Worm (Caenorhabditis elegans) whole organism, young adult: ENCODE data around the gene B0024.11.
A peak's percentile ranks its signal among the peaks of the same experiment; 100 is the strongest.
"Not testable (repeated sequence)": the region's sequence is repeated elsewhere in the genome, so short reads cannot be mapped to it uniquely, and the experiment has no call there.

ENCODE experiments used
- B0019.2 ChIP-seq: fragments of 200-800 bp; sonication (Bioruptor generic); conservative IDR thresholded peaks from 2 replicates; pipeline ENCODE4 v1.3.6; 2022; ENCODE audit warnings: missing genetic modification reagents, missing genetic modification characterization, missing compliant biosample characterization
- B0261.1 ChIP-seq: sonication (generic microtip); optimal IDR thresholded peaks from 2 replicates; lab custom pipeline; 2016; ENCODE audit warnings: mild to moderate bottlenecking, missing genetic modification characterization, moderate library complexity, missing compliant biosample characterization
- F39B2.1 ChIP-seq: fragments of 200-800 bp; sonication (Bioruptor generic); IDR thresholded peaks from 2 replicates; pipeline ENCODE4 v1.3.6; 2022; ENCODE audit warnings: missing genetic modification reagents, missing genetic modification characterization, missing compliant biosample characterization
- F49E8.2 ChIP-seq: sonication (generic microtip); optimal IDR thresholded peaks from 3 replicates; lab custom pipeline; 2017; ENCODE audit warnings: missing genetic modification characterization, mild to moderate bottlenecking, missing compliant biosample characterization, antibody characterized with exemption, moderate library complexity; ENCODE audit not compliant: insufficient read depth
- F52B5.7 ChIP-seq: sonication (generic microtip); optimal IDR thresholded peaks from 2 replicates; lab custom pipeline; 2016; ENCODE audit warnings: mild to moderate bottlenecking, missing genetic modification characterization, missing compliant biosample characterization
- F55B11.4 ChIP-seq: sonication (generic microtip); optimal IDR thresholded peaks from 2 replicates; lab custom pipeline; 2016; ENCODE audit warnings: missing compliant biosample characterization, missing genetic modification characterization, borderline replicate concordance; ENCODE audit not compliant: insufficient read depth
- F57C9.4 ChIP-seq: sonication (generic microtip); optimal IDR thresholded peaks from 2 replicates; lab custom pipeline; 2017; ENCODE audit warnings: mild to moderate bottlenecking, missing genetic modification characterization, missing compliant biosample characterization
- K11D2.4 ChIP-seq: fragments of 200-800 bp; sonication (Bioruptor generic); IDR thresholded peaks from 2 replicates; pipeline ENCODE4 v1.3.6; 2022; ENCODE audit warnings: missing genetic modification reagents, missing genetic modification characterization, missing compliant biosample characterization
- K12H6.12 ChIP-seq: fragments of 200-800 bp; sonication (Bioruptor generic); optimal IDR thresholded peaks from 2 replicates; lab custom pipeline; 2018; ENCODE audit warnings: mild to moderate bottlenecking, missing genetic modification characterization, missing compliant biosample characterization
- T07F8.4 ChIP-seq: sonication (generic microtip); optimal IDR thresholded peaks from 2 replicates; lab custom pipeline; 2016; ENCODE audit warnings: mild to moderate bottlenecking, missing genetic modification characterization, moderate library complexity, missing compliant biosample characterization
- Y79H2A.3 ChIP-seq: fragments of 200-800 bp; sonication (Bioruptor generic); conservative IDR thresholded peaks from 2 replicates; pipeline ENCODE4 v1.3.6; 2022; ENCODE audit warnings: missing genetic modification reagents, missing genetic modification characterization, missing compliant biosample characterization
- Y95B8A.8 ChIP-seq: fragments of 200-800 bp; sonication (Bioruptor generic); IDR thresholded peaks from 2 replicates; pipeline ENCODE4 v1.3.6; 2022; ENCODE audit warnings: missing genetic modification reagents, missing genetic modification characterization, missing compliant biosample characterization
- aptf-2 ChIP-seq: fragments of 200-800 bp; sonication (Bioruptor generic); conservative IDR thresholded peaks from 2 replicates; pipeline ENCODE4 v1.3.6; 2022; ENCODE audit warnings: missing genetic modification reagents, missing genetic modification characterization, missing compliant biosample characterization
- athp-1 ChIP-seq: sonication (generic microtip); optimal IDR thresholded peaks from 2 replicates; lab custom pipeline; 2017; ENCODE audit warnings: mild to moderate bottlenecking, missing genetic modification characterization, missing compliant biosample characterization
- attf-6 ChIP-seq: fragments of 200-800 bp; sonication (Bioruptor generic); IDR thresholded peaks from 2 replicates; pipeline ENCODE4 v1.3.6; 2022; ENCODE audit warnings: missing genetic modification reagents, missing genetic modification characterization, missing compliant biosample characterization
- bed-1 ChIP-seq: fragments of 200-800 bp; sonication (Bioruptor generic); IDR thresholded peaks from 2 replicates; pipeline ENCODE4 v1.3.6; 2022; ENCODE audit warnings: missing genetic modification reagents, missing genetic modification characterization, missing compliant biosample characterization
- ceh-100 ChIP-seq: fragments of 200-800 bp; sonication (Bioruptor generic); IDR thresholded peaks from 2 replicates; pipeline ENCODE4 v1.3.6; 2022; ENCODE audit warnings: missing genetic modification reagents, missing genetic modification characterization, missing compliant biosample characterization
- ceh-40 ChIP-seq: fragments of 200-800 bp; sonication (Bioruptor generic); IDR thresholded peaks from 2 replicates; pipeline ENCODE4 v1.3.6; 2022; ENCODE audit warnings: missing genetic modification characterization, missing compliant biosample characterization
- ceh-58 ChIP-seq: fragments of 200-800 bp; sonication (Bioruptor generic); IDR thresholded peaks from 2 replicates; pipeline ENCODE4 v1.3.6; 2022; ENCODE audit warnings: missing genetic modification characterization, missing compliant biosample characterization
- ceh-91 ChIP-seq: fragments of 200-800 bp; sonication (Bioruptor generic); IDR thresholded peaks from 2 replicates; pipeline ENCODE4 v1.3.6; 2022; ENCODE audit warnings: missing genetic modification reagents, missing genetic modification characterization, missing compliant biosample characterization
- chd-7 ChIP-seq: sonication (generic microtip); optimal IDR thresholded peaks from 2 replicates; lab custom pipeline; 2016; ENCODE audit warnings: mild to moderate bottlenecking, missing genetic modification characterization, moderate library complexity, missing compliant biosample characterization
- dox-1 ChIP-seq: fragments of 200-800 bp; sonication (Bioruptor generic); IDR thresholded peaks from 2 replicates; pipeline ENCODE4 v1.3.6; 2022; ENCODE audit warnings: missing genetic modification reagents, missing genetic modification characterization, missing compliant biosample characterization
- dpl-1 ChIP-seq: fragments of 150-350 bp; optimal IDR thresholded peaks from 2 replicates; lab custom pipeline; 2014; ENCODE audit warnings: missing biosample characterization, missing genetic modification reagents, missing genetic modification characterization
- egl-18 ChIP-seq: fragments of 200-800 bp; sonication (Bioruptor generic); IDR thresholded peaks from 2 replicates; pipeline ENCODE4 v1.3.6; 2022; ENCODE audit warnings: missing genetic modification reagents, missing genetic modification characterization, missing compliant biosample characterization
- gei-17 ChIP-seq: fragments of 200-800 bp; sonication (Bioruptor generic); optimal IDR thresholded peaks from 2 replicates; lab custom pipeline; 2018; ENCODE audit warnings: mild to moderate bottlenecking, missing genetic modification characterization, missing compliant biosample characterization
- hmg-1.2 ChIP-seq: fragments of 200-800 bp; sonication (Bioruptor generic); IDR thresholded peaks from 2 replicates; pipeline ENCODE4 v1.3.6; 2022; ENCODE audit warnings: missing genetic modification reagents, missing genetic modification characterization, missing compliant biosample characterization
- hmg-20 ChIP-seq: fragments of 200-800 bp; sonication (Bioruptor generic); IDR thresholded peaks from 2 replicates; pipeline ENCODE4 v1.3.6; 2022; ENCODE audit warnings: missing genetic modification reagents, missing genetic modification characterization, missing compliant biosample characterization
- let-526 ChIP-seq: fragments of 200-800 bp; sonication (Bioruptor generic); IDR thresholded peaks from 2 replicates; pipeline ENCODE4 v1.3.6; 2022; ENCODE audit warnings: missing genetic modification reagents, missing genetic modification characterization, missing compliant biosample characterization
- lin-26 ChIP-seq: fragments of 200-800 bp; sonication (Bioruptor generic); IDR thresholded peaks from 2 replicates; pipeline ENCODE4 v1.3.6; 2022; ENCODE audit warnings: missing genetic modification reagents, missing genetic modification characterization, missing compliant biosample characterization
- lsl-1 ChIP-seq: fragments of 200-800 bp; sonication (Bioruptor generic); optimal IDR thresholded peaks from 2 replicates; lab custom pipeline; 2018; ENCODE audit warnings: mild to moderate bottlenecking, missing genetic modification characterization, moderate library complexity, missing compliant biosample characterization
- madf-10 ChIP-seq: sonication (generic microtip); optimal IDR thresholded peaks from 2 replicates; lab custom pipeline; 2016; ENCODE audit warnings: mild to moderate bottlenecking, missing genetic modification characterization, missing compliant biosample characterization
- madf-6 ChIP-seq: fragments of 200-800 bp; sonication (Bioruptor generic); IDR thresholded peaks from 2 replicates; pipeline ENCODE4 v1.3.6; 2022; ENCODE audit warnings: missing genetic modification reagents, missing genetic modification characterization, missing compliant biosample characterization
- madf-8 ChIP-seq: fragments of 200-800 bp; sonication (Bioruptor generic); conservative IDR thresholded peaks from 2 replicates; pipeline ENCODE4 v1.3.6; 2022; ENCODE audit warnings: missing genetic modification reagents, missing genetic modification characterization, missing compliant biosample characterization
- mel-28 ChIP-seq: sonication (generic microtip); optimal IDR thresholded peaks from 2 replicates; lab custom pipeline; 2016; ENCODE audit warnings: borderline replicate concordance, mild to moderate bottlenecking, missing genetic modification characterization, missing compliant biosample characterization
- mes-4 ChIP-seq: sonication (generic microtip); optimal IDR thresholded peaks from 2 replicates; lab custom pipeline; 2016; ENCODE audit warnings: missing genotype, missing genetic modification characterization, missing compliant biosample characterization
- nfya-2 ChIP-seq: fragments of 200-800 bp; sonication (Bioruptor generic); IDR thresholded peaks from 2 replicates; pipeline ENCODE4 v1.3.6; 2022; ENCODE audit warnings: missing genetic modification reagents, missing genetic modification characterization, missing compliant biosample characterization
- nhr-179 ChIP-seq: sonication (generic microtip); optimal IDR thresholded peaks from 2 replicates; lab custom pipeline; 2016; ENCODE audit warnings: mild to moderate bottlenecking, missing genetic modification characterization, missing compliant biosample characterization
- nhr-80 ChIP-seq: sonication (generic microtip); optimal IDR thresholded peaks from 2 replicates; lab custom pipeline; 2016; ENCODE audit warnings: missing genetic modification characterization, missing compliant biosample characterization
- pbrm-1 ChIP-seq: fragments of 200-800 bp; sonication (Bioruptor generic); IDR thresholded peaks from 2 replicates; pipeline ENCODE4 v1.3.6; 2022; ENCODE audit warnings: missing genetic modification reagents, missing genetic modification characterization, missing compliant biosample characterization
- sea-2 ChIP-seq: fragments of 200-800 bp; sonication (Bioruptor generic); IDR thresholded peaks from 2 replicates; pipeline ENCODE4 v1.3.6; 2022; ENCODE audit warnings: missing genetic modification characterization, missing compliant biosample characterization
- snpc-1.1 ChIP-seq: sonication (generic microtip); optimal IDR thresholded peaks from 2 replicates; lab custom pipeline; 2017; ENCODE audit warnings: missing genetic modification characterization, mild to moderate bottlenecking, missing compliant biosample characterization, antibody characterized with exemption, moderate library complexity, missing genotype, missing genetic modification reagents; ENCODE audit not compliant: insufficient read depth
- snpc-1.3 ChIP-seq: sonication (generic microtip); optimal IDR thresholded peaks from 2 replicates; lab custom pipeline; 2017; ENCODE audit warnings: missing genetic modification characterization, mild to moderate bottlenecking, missing compliant biosample characterization, antibody characterized with exemption, moderate library complexity, missing genotype, missing genetic modification reagents; ENCODE audit not compliant: insufficient read depth
- snpc-3.4 ChIP-seq: sonication (generic microtip); optimal IDR thresholded peaks from 2 replicates; lab custom pipeline; 2017; ENCODE audit warnings: missing genetic modification characterization, mild to moderate bottlenecking, missing compliant biosample characterization, antibody characterized with exemption, moderate library complexity, missing genotype, missing genetic modification reagents
- snpc-4 ChIP-seq, 5 experiments: fragments of 150-350 bp in 1 of 5; sonication (generic microtip) in 4 of 5; optimal IDR thresholded peaks; 2 replicates each; lab custom pipeline; 2014 to 2018; ENCODE audit warnings: missing genetic modification characterization in 5 of 5, missing biosample characterization in 3 of 5, antibody characterized with exemption in 2 of 5, mild to moderate bottlenecking in 2 of 5, missing compliant biosample characterization in 2 of 5, missing genotype in 2 of 5, moderate library complexity in 2 of 5, missing genetic modification reagents in 1 of 5
- tbx-9 ChIP-seq: sonication (generic microtip); optimal IDR thresholded peaks from 2 replicates; lab custom pipeline; 2016; ENCODE audit warnings: borderline replicate concordance, missing genetic modification characterization, inconsistent platforms, missing compliant biosample characterization
- unc-62 ChIP-seq: fragments of 150-350 bp; optimal IDR thresholded peaks from 2 replicates; lab custom pipeline; 2014; ENCODE audit warnings: missing biosample characterization, missing genetic modification reagents, missing genetic modification characterization
- ztf-22 ChIP-seq: fragments of 200-800 bp; sonication (Bioruptor generic); optimal IDR thresholded peaks from 2 replicates; lab custom pipeline; 2018; ENCODE audit warnings: mild to moderate bottlenecking, missing genetic modification characterization, moderate library complexity, missing compliant biosample characterization

Gene B0024.11

DNA sequence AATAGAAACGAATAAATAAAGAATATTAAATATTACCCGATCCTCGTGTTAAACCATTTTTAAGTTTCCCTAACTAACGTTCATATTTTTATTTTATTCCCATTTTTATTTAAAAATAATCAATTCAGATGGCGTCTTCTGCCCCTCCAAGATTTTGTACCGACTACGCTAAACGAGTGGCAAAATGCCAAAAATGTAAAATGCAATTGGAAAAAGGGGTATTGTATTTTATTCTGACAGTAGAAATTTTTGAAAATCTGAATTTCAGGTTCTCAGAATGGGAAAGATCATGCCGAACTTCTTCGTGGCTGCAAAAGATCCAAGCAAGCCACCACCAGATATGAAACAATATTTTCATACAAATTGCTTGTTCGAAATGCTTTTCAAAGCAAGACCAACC, 23.6 kb upstream of the B0024.11 start, which contains the start of gene K07C5.3 (continued):
- TF ChIP-seq dpl-1 (GFP tag; lab: Kevin White, UChicago) (no peak), F39B2.1 (GFP tag; lab: Robert Waterston, UW) (peak; percentile 71; the same call in 1 of the 2 replicates), snpc-1.3 (no peak), mes-4 (tag; lab: Kevin White, UChicago) (no peak), sea-2 (no peak), attf-6 (GFP tag; lab: Robert Waterston, UW) (0 out of 2 replicates have a peak, but pooled peaks have one; percentile 17), hmg-1.2 (0 out of 2 replicates have a peak, but pooled peaks have one; percentile 6), ceh-91 (GFP tag; lab: Robert Waterston, UW) (no peak), F55B11.4 (tag; lab: Kevin White, UChicago) (no peak), K11D2.4 (GFP tag; lab: Robert Waterston, UW) (no peak), gei-17 (GFP tag; lab: Kevin White, UChicago) (no peak), ztf-22 (GFP tag; lab: Kevin White, UChicago) (no peak), unc-62 (GFP tag; lab: Kevin White, UChicago) (no peak), pbrm-1 (GFP tag; lab: Robert Waterston, UW) (peak; percentile 48; the same call in 1 of the 2 replicates), let-526 (no peak), tbx-9 (tag; lab: Kevin White, UChicago) (no peak), Y95B8A.8 (no peak), F49E8.2 (tag; lab: Kevin White, UChicago) (no peak), bed-1 (GFP tag; lab: Robert Waterston, UW) (no peak), nhr-80 (tag; lab: Kevin White, UChicago) (no peak), nhr-179 (tag; lab: Kevin White, UChicago) (no peak), Y79H2A.3 (peak; percentile 66; the same call in 1 of the 2 replicates), snpc-1.1 (no peak), T07F8.4 (tag; lab: Kevin White, UChicago) (no peak), K12H6.12 (tag; lab: Kevin White, UChicago) (no peak), F57C9.4 (no peak), egl-18 (GFP tag; lab: Robert Waterston, UW) (no peak), ceh-58 (GFP tag; lab: Robert Waterston, UW) (no peak), ceh-40 (GFP tag; lab: Robert Waterston, UW) (no peak), snpc-3.4 (tag; lab: Kevin White, UChicago) (no peak), B0019.2 (GFP tag; lab: Robert Waterston, UW) (no peak), nfya-2 (GFP tag; lab: Robert Waterston, UW) (no peak), mel-28 (no peak), B0261.1 (tag; lab: Kevin White, UChicago) (no peak)

DNA sequence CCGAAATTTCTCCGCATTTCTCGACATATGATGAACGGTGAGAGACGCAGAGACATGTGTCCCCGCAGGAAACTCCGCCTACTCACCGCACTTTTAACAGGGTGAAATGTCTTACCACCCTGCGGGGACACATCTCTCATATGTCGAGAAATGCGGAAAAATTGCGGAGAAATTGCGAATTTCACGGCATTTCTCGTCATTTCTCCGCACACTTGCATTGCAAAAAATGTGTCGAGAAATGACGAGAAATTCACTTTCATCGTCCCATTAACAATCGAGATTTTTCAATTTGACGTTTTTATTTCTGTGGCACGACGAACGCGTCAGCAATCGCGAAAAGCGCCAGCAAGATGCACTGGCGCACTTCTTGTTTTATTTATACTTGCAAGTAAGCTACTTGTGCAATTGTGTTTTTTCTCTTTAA, 22.6 kb upstream of the B0024.11 start, which contains the start of gene K07C5.13:
Gene K07C5.13, plus strand, starts transcription at position 151 of the 424 bp plus-strand sequence.
- peak; percentile 90 for TF ChIP-seq sea-2
- 0 out of 2 replicates have a peak, but pooled peaks have one; percentile 51 for TF ChIP-seq bed-1 (GFP tag; lab: Robert Waterston, UW)
- peak; percentile 91 for TF ChIP-seq aptf-2 (GFP tag; lab: Robert Waterston, UW)
- TF ChIP-seq athp-1 (tag; lab: Kevin White, UChicago) = peak; percentile 50
- peak; percentile 38 for TF ChIP-seq madf-10 (tag; lab: Kevin White, UChicago)
- peak; percentile 23 for TF ChIP-seq K12H6.12 (tag; lab: Kevin White, UChicago)
- peak; percentile 83 for TF ChIP-seq hmg-20
- not testable (repeated sequence) for TF ChIP-seq snpc-4 (GFP tag; optimal IDR thresholded peaks at IDR 0.05; lab: Kevin White, UChicago)
- peak in 2 of 4 experiments; percentile 69 to 72 for TF ChIP-seq snpc-4 (tag; optimal IDR thresholded peaks at IDR 0.05; lab: Kevin White, UChicago)
- TF ChIP-seq madf-6 (GFP tag; lab: Robert Waterston, UW) = peak; percentile 86
- TF ChIP-seq K11D2.4 (GFP tag; lab: Robert Waterston, UW) = peak; percentile 96
- TF ChIP-seq madf-8 (GFP tag; lab: Robert Waterston, UW) = peak; percentile 40; the same call in 1 of the 2 replicates
- peak; percentile 100 for TF ChIP-seq F39B2.1 (GFP tag; lab: Robert Waterston, UW)
- peak; percentile 79 for TF ChIP-seq lin-26 (GFP tag; lab: Robert Waterston, UW)
- TF ChIP-seq chd-7 (tag; lab: Kevin White, UChicago) = peak; percentile 75
- TF ChIP-seq egl-18 (GFP tag; lab: Robert Waterston, UW) = peak; percentile 82
- peak; percentile 54 for TF ChIP-seq F52B5.7
- peak; percentile 99 for TF ChIP-seq dox-1
- TF ChIP-seq lsl-1 (GFP tag; lab: Kevin White, UChicago) = peak; percentile 51
- peak; percentile 67 for TF ChIP-seq ceh-100
